Worm (Caenorhabditis elegans): ENCODE measurements around the gene cyk-1.

Gene cyk-1

ce11 chrIII:7063061-7063460 is 34.1 kb upstream of the cyk-1 start:
- TF ChIP-seq zim-3 (tag; optimal IDR thresholded peaks at IDR 0.05) (no peak), attf-5 (GFP tag; optimal IDR thresholded peaks at IDR 0.05) (no peak), attf-6 (GFP tag; IDR thresholded peaks at IDR 0.05) (no peak), Y95B8A.8 (GFP tag; IDR thresholded peaks at IDR 0.05) (no peak), ceh-100 (GFP tag; IDR thresholded peaks at IDR 0.05) (no peak)

- no peak for TF ChIP-seq fkh-3 (tag; optimal IDR thresholded peaks at IDR 0.05)
- TF ChIP-seq hmg-1.2 (GFP tag; IDR thresholded peaks at IDR 0.05), result no peak
- no peak for TF ChIP-seq egrh-3 (GFP tag; IDR thresholded peaks at IDR 0.05)
- TF ChIP-seq lin-26 (GFP tag; IDR thresholded peaks at IDR 0.05), result no peak
- no peak for TF ChIP-seq lag-1 (GFP tag; IDR thresholded peaks at IDR 0.05)
- no peak for TF ChIP-seq F33H1.4 (GFP tag; IDR thresholded peaks at IDR 0.05)
- no peak for TF ChIP-seq F57A8.1 (GFP tag; optimal IDR thresholded peaks at IDR 0.05)
- no peak for TF ChIP-seq F49E8.2 (tag; optimal IDR thresholded peaks at IDR 0.05; ENCODE audit: insufficient read depth)
- no peak for TF ChIP-seq rpc-1 (optimal IDR thresholded peaks at IDR 0.05)
- TF ChIP-seq rpc-1 (tag; optimal IDR thresholded peaks at IDR 0.05), result no peak
- TF ChIP-seq cebp-1 (GFP tag; IDR thresholded peaks at IDR 0.05), result no peak
- TF ChIP-seq cebp-1 (tag; optimal IDR thresholded peaks at IDR 0.05), result no peak
- no peak for TF ChIP-seq lin-35 (GFP tag; optimal IDR thresholded peaks at IDR 0.05)
- no peak for TF ChIP-seq Y67H2A.10 (GFP tag; conservative IDR thresholded peaks at IDR 0.05)
- TF ChIP-seq bed-2 (GFP tag; IDR thresholded peaks at IDR 0.05), result no peak
- no peak for TF ChIP-seq attf-6 (GFP tag; IDR thresholded peaks at IDR 0.05)
- TF ChIP-seq ets-4 (GFP tag; optimal IDR thresholded peaks at IDR 0.05), result no peak
- no peak for TF ChIP-seq C06A6.2 (GFP tag; conservative IDR thresholded peaks at IDR 0.05)
- no peak for TF ChIP-seq aptf-3 (GFP tag; IDR thresholded peaks at IDR 0.05)
- no peak for TF ChIP-seq sea-2 (GFP tag; IDR thresholded peaks at IDR 0.05)
- TF ChIP-seq snpc-1.1 (tag; optimal IDR thresholded peaks at IDR 0.05; ENCODE audit: insufficient read depth), result no peak
These were observed 33.6 kb upstream of the cyk-1 start, which contains the start of gene R01H2.1 for ce11 chrIII:7062580-7062979. Gene R01H2.1 (plus strand): TSS chrIII:7062880.

ce11 chrIII:7060531-7061095 is 31.6 kb upstream of the cyk-1 start, which contains the start of gene egg-2:
Gene egg-2 (minus strand): TSS chrIII:7060583.
- TF ChIP-seq madf-6 (GFP tag; IDR thresholded peaks at IDR 0.05) (peak; percentile 77), ztf-25 (GFP tag; IDR thresholded peaks at IDR 0.05) (no peak), F49E8.2 (tag; optimal IDR thresholded peaks at IDR 0.05; ENCODE audit: insufficient read depth) (no peak), F10E7.11 (tag; optimal IDR thresholded peaks at IDR 0.05) (no peak), athp-1 (tag; optimal IDR thresholded peaks at IDR 0.05) (no peak), hlh-12 (tag; optimal IDR thresholded peaks at IDR 0.05) (no peak), D2030.7 (GFP tag; IDR thresholded peaks at IDR 0.05) (peak; percentile 17; the same call in 1 of the 2 replicates), die-1 (tag; optimal IDR thresholded peaks at IDR 0.05) (no peak), ceh-91 (GFP tag; IDR thresholded peaks at IDR 0.05) (peak; percentile 46), ztf-22 (GFP tag; optimal IDR thresholded peaks at IDR 0.05) (no peak), F37B4.10 (GFP tag; IDR thresholded peaks at IDR 0.05) (no peak), zim-3 (tag; optimal IDR thresholded peaks at IDR 0.05) (no peak), nhr-179 (tag; optimal IDR thresholded peaks at IDR 0.05) (no peak), pha-4 (tag; optimal IDR thresholded peaks at IDR 0.05) (no peak), egl-18 (GFP tag; IDR thresholded peaks at IDR 0.05) (no peak), let-526 (GFP tag; IDR thresholded peaks at IDR 0.05) (no peak), ztf-6 (GFP tag; IDR thresholded peaks at IDR 0.05) (no peak), ets-4 (GFP tag; optimal IDR thresholded peaks at IDR 0.05) (no peak), sptf-2 (GFP tag; optimal IDR thresholded peaks at IDR 0.05) (no peak), T07F8.4 (tag; optimal IDR thresholded peaks at IDR 0.05) (no peak), tbx-9 (tag; optimal IDR thresholded peaks at IDR 0.05; ENCODE audit: borderline replicate concordance) (no peak), xnd-1 (tag; optimal IDR thresholded peaks at IDR 0.05) (peak; percentile 39), B0336.3 (GFP tag; IDR thresholded peaks at IDR 0.05) (no peak), snpc-1.1 (tag; optimal IDR thresholded peaks at IDR 0.05; ENCODE audit: insufficient read depth) (no peak), lin-26 (GFP tag; IDR thresholded peaks at IDR 0.05) (no peak), hmg-1.2 (GFP tag; IDR thresholded peaks at IDR 0.05) (peak; percentile 16; the same call in 1 of the 2 replicates), lsl-1 (GFP tag; optimal IDR thresholded peaks at IDR 0.05) (peak; percentile 81), dpl-1 (GFP tag; optimal IDR thresholded peaks at IDR 0.05) (no peak)

All from whole organism, young adult.